Worm (Caenorhabditis elegans): ENCODE results near the gene dlc-3.

dlc-3 gene

DNA sequence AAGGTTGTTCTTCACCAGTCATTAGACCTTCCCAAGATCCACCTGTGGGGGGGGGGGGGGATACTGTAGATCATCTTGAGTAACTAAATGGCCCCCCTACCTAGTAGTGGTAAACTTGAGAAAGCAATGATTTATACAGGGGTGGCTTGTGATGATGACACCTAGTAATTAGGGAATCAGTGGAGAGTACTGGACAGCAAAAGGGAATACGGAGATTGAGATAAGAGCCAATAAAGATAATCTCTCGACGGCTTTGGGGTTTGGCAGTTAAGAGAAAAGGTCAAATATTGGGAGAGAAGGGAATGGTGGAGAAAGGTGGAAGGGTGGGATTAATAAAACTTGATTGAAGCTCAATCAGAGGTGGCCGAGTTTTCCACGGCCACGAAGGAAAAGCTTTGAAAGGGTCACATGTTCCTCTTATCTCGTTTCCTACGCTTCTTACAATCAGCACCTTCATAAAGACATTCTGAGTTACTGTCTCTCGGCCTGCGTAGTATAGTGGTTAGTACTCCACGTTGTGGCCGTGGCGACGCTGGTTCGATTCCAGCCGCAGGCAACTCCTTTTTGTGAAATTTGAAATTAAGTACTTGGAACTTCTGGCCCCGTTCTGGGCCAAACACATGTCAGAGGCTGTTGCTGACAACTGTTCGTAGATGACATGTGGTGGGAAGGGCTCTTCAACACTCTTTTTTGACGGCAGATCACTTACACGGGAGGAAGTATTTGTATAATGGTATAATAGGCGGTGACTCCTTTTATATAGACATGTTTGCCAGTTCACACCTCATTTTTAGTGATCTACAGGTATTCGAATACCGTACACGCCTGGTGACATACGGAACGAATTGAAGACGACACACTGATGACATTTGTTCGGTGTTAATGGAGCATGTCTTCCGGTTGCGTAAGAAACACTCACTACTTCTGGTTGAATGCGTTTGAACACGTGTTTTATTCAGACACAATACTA, 31.3 kb upstream of the dlc-3 start (continued):
- TF ChIP-seq ama-1 (optimal IDR thresholded peaks at IDR 0.05) (no peak), ama-1 (GFP tag; optimal IDR thresholded peaks at IDR 0.05) (peak; percentile 72 to 83), somi-1 (GFP tag; optimal IDR thresholded peaks at IDR 0.05) (peak; percentile 37), madf-6 (GFP tag; IDR thresholded peaks at IDR 0.05) (peak; percentile 48; the same call in 1 of the 2 replicates), egrh-3 (GFP tag; IDR thresholded peaks at IDR 0.05) (peak; percentile 39; the same call in 1 of the 2 replicates), egl-44 (GFP tag; IDR thresholded peaks at IDR 0.05) (0 out of 2 replicates have a peak, but pooled peaks have one; percentile 17), sea-2 (GFP tag; IDR thresholded peaks at IDR 0.05) (no peak), repo-1 (tag; optimal IDR thresholded peaks at IDR 0.05) (no peak), dpff-1 (tag; optimal IDR thresholded peaks at IDR 0.05) (peak; percentile 23), F10E7.11 (tag; optimal IDR thresholded peaks at IDR 0.05) (no peak), Y53G8AR.9 (GFP tag; conservative IDR thresholded peaks at IDR 0.05) (no peak), hmg-1.2 (GFP tag; IDR thresholded peaks at IDR 0.05) (peak; percentile 75), F22D6.2 (tag; optimal IDR thresholded peaks at IDR 0.05) (no peak), ceh-79 (tag; optimal IDR thresholded peaks at IDR 0.05) (peak; percentile 43), D2030.7 (GFP tag; IDR thresholded peaks at IDR 0.05) (peak; percentile 86), F39B2.1 (GFP tag; IDR thresholded peaks at IDR 0.05) (no peak), let-526 (GFP tag; IDR thresholded peaks at IDR 0.05) (0 out of 2 replicates have a peak, but pooled peaks have one; percentile 40), ceh-58 (GFP tag; IDR thresholded peaks at IDR 0.05) (no peak), ztf-6 (GFP tag; IDR thresholded peaks at IDR 0.05) (no peak), lin-54 (GFP tag; optimal IDR thresholded peaks at IDR 0.05) (peak; percentile 72), B0019.2 (GFP tag; conservative IDR thresholded peaks at IDR 0.05) (no peak; the same call in 1 of the 2 replicates), F52B5.7 (tag; optimal IDR thresholded peaks at IDR 0.05) (peak; percentile 48), Y56A3A.18 (GFP tag; IDR thresholded peaks at IDR 0.05) (no peak), lsy-27 (tag; optimal IDR thresholded peaks at IDR 0.05; ENCODE audit: borderline replicate concordance, insufficient read depth) (no peak), hlh-12 (tag; optimal IDR thresholded peaks at IDR 0.05) (no peak), ceh-27 (GFP tag; optimal IDR thresholded peaks at IDR 0.05) (peak; percentile 28), T07F8.4 (tag; optimal IDR thresholded peaks at IDR 0.05) (peak; percentile 42), rpc-1 (optimal IDR thresholded peaks at IDR 0.05) (peak; percentile 89), rpc-1 (tag; optimal IDR thresholded peaks at IDR 0.05) (peak; percentile 91), attf-6 (GFP tag; IDR thresholded peaks at IDR 0.05) (peak; percentile 95), attf-3 (GFP tag; conservative IDR thresholded peaks at IDR 0.05) (no peak), nhr-80 (tag; optimal IDR thresholded peaks at IDR 0.05) (peak; percentile 15), ccch-3 (GFP tag; optimal IDR thresholded peaks at IDR 0.05) (no peak), lsl-1 (GFP tag; optimal IDR thresholded peaks at IDR 0.05) (peak; percentile 39), atf-7 (tag; optimal IDR thresholded peaks at IDR 0.05) (peak; percentile 5), tbp1 (GFP tag; optimal IDR thresholded peaks at IDR 0.05) (peak; percentile 99), bed-1 (GFP tag; IDR thresholded peaks at IDR 0.05) (no peak), tbx-9 (tag; optimal IDR thresholded peaks at IDR 0.05; ENCODE audit: borderline replicate concordance) (peak; percentile 52), F49E8.2 (tag; optimal IDR thresholded peaks at IDR 0.05; ENCODE audit: insufficient read depth) (peak; percentile 50), mcd-1 (GFP tag; IDR thresholded peaks at IDR 0.05) (peak; percentile 44; the same call in 1 of the 2 replicates), ets-4 (GFP tag; optimal IDR thresholded peaks at IDR 0.05) (no peak), hlh-26 (GFP tag; conservative IDR thresholded peaks at IDR 0.05) (no peak), rcor-1 (GFP tag; IDR thresholded peaks at IDR 0.05) (peak; percentile 50), xnd-1 (tag; optimal IDR thresholded peaks at IDR 0.05) (no peak), madf-3 (GFP tag; IDR thresholded peaks at IDR 0.05) (no peak), F33H1.4 (GFP tag; IDR thresholded peaks at IDR 0.05) (0 out of 2 replicates have a peak, but pooled peaks have one; percentile 9), ZK185.1 (tag; optimal IDR thresholded peaks at IDR 0.05; ENCODE audit: poor library complexity, severe bottlenecking) (no peak)
